Worm (Caenorhabditis elegans): ENCODE data around the gene srh-61.

DNA sequence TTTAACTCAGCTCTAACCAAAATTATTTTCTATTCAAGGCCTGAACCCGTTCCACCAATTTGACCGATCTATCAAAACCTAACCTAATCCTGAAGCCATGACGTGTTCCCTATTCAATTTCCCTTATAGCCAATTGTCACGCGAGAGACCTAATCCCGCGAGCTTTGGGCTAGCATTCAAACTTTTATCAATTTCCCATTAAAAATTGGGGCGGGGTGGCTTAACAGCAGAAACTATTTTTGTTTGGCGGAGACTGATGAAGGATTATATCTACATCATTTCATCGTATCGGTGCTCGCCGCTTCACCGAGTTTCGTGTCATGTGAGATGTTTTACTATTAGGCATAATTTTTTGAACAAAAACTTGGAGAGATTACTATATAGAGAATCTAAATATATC lies 27.4 kb downstream of the srh-61 start:
- no peak for TF ChIP-seq snpc-4 (tag; optimal IDR thresholded peaks at IDR 0.05)
- TF ChIP-seq nhr-23 (tag; optimal IDR thresholded peaks at IDR 0.05) = no peak
- no peak for TF ChIP-seq unc-62 (GFP tag; optimal IDR thresholded peaks at IDR 0.05)
- TF ChIP-seq aly-2 (tag; optimal IDR thresholded peaks at IDR 0.05) = no peak
- no peak for TF ChIP-seq nhr-237 (tag; optimal IDR thresholded peaks at IDR 0.05)
- no peak for TF ChIP-seq ceh-16 (tag; optimal IDR thresholded peaks at IDR 0.05)
- no peak for TF ChIP-seq nhr-12 (tag; optimal IDR thresholded peaks at IDR 0.05)
- TF ChIP-seq ztf-4 (tag; optimal IDR thresholded peaks at IDR 0.05) = no peak
- no peak for TF ChIP-seq alr-1 (tag; optimal IDR thresholded peaks at IDR 0.05)
- TF ChIP-seq Y55F3AM.14 (GFP tag; optimal IDR thresholded peaks at IDR 0.05) = no peak

Measured in whole organism, L2 larva.